Fruit fly (Drosophila melanogaster) Kc167 (cell line): Measurements from ENCODE around the gene CG16863.

ENCODE experiments used
- Myc ChIP-seq: fragments of >200 bp; optimal IDR thresholded peaks from 2 replicates; lab custom pipeline; 2017; ENCODE audit warnings: missing external identifiers
- Sin3A ChIP-seq: fragments of >200 bp; optimal IDR thresholded peaks from 2 replicates; lab custom pipeline; 2018; ENCODE audit warnings: missing external identifiers
- h ChIP-seq: fragments of >200 bp; optimal IDR thresholded peaks from 3 replicates; lab custom pipeline; 2018; ENCODE audit warnings: missing external identifiers
- insv ChIP-seq: fragments of >200 bp; optimal IDR thresholded peaks from 3 replicates; lab custom pipeline; 2018; ENCODE audit warnings: missing external identifiers
- psq ChIP-seq: fragments of >200 bp; optimal IDR thresholded peaks from 2 replicates; lab custom pipeline; 2017; ENCODE audit warnings: missing external identifiers

DNA sequence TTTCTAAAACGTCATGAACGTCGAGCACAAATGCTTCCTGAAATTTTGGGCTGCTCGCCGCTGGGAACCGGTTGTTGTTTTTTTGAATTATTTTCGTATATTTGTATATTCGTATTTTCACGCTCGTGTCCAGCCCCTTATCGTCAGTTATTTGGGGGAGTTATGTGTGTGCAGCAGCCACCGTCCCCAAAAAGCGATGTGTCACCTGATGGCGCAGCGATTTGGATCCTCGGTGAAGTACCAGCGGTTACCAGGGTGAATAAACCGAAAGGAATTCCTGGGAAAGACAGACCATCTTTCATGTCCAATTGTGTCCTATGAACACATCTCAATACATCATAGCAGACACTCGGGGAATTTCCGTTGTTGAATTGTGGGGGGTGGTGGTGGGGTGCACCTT, 29.4 kb downstream of the CG16863 start:
- TF ChIP-seq Sin3A, result no peak
- no peak for TF ChIP-seq h (lab: Kevin White, UChicago)
- no peak for TF ChIP-seq psq (lab: Kevin White, UChicago)
- TF ChIP-seq Myc (lab: Kevin White, UChicago), result no peak
- TF ChIP-seq insv (lab: Kevin White, UChicago), result no peak
